Worm (Caenorhabditis elegans) whole organism, early embryonic: ENCODE measurements around the gene best-18.

ENCODE experiments used
- B0310.2 ChIP-seq: sonication (generic microtip); optimal IDR thresholded peaks from 2 replicates; lab custom pipeline; 2016; ENCODE audit warnings: mild to moderate bottlenecking, missing genetic modification characterization, missing compliant biosample characterization
- F13C5.2 ChIP-seq: sonication (generic microtip); optimal IDR thresholded peaks from 2 replicates; lab custom pipeline; 2017; ENCODE audit warnings: mild to moderate bottlenecking, missing genetic modification characterization, inconsistent platforms, missing compliant biosample characterization
- aly-1 ChIP-seq: sonication (generic microtip); optimal IDR thresholded peaks from 2 replicates; lab custom pipeline; 2016; ENCODE audit warnings: missing genetic modification characterization, missing compliant biosample characterization
- ama-1 ChIP-seq: fragments of 150-350 bp; optimal IDR thresholded peaks from 2 replicates; lab custom pipeline; 2014
- ceh-13 ChIP-seq: fragments of 200-800 bp; sonication (Bioruptor generic); optimal IDR thresholded peaks from 2 replicates; lab custom pipeline; 2018; ENCODE audit warnings: mild to moderate bottlenecking, missing genetic modification characterization, missing compliant biosample characterization
- ceh-36 ChIP-seq: sonication (generic microtip); optimal IDR thresholded peaks from 2 replicates; lab custom pipeline; 2016; ENCODE audit warnings: missing genetic modification characterization, inconsistent platforms, missing compliant biosample characterization
- ets-7 ChIP-seq: sonication (generic microtip); optimal IDR thresholded peaks from 2 replicates; lab custom pipeline; 2016; ENCODE audit warnings: missing genotype, missing genetic modification characterization, missing compliant biosample characterization
- flt-1 ChIP-seq: fragments of 200-800 bp; sonication (Bioruptor generic); IDR thresholded peaks from 2 replicates; pipeline ENCODE4 v1.3.6; 2022; ENCODE audit warnings: missing genetic modification characterization, missing compliant biosample characterization
- hmbx-1 ChIP-seq: sonication (generic microtip); optimal IDR thresholded peaks from 2 replicates; lab custom pipeline; 2016; ENCODE audit warnings: mild to moderate bottlenecking, missing genetic modification characterization, missing compliant biosample characterization
- hmg-4 ChIP-seq: fragments of 200-800 bp; sonication (Bioruptor generic); optimal IDR thresholded peaks from 2 replicates; lab custom pipeline; 2018; ENCODE audit warnings: mild to moderate bottlenecking, missing genetic modification characterization, missing compliant biosample characterization
- hnd-1 ChIP-seq: sonication (generic microtip); optimal IDR thresholded peaks from 2 replicates; lab custom pipeline; 2016; ENCODE audit warnings: missing genetic modification characterization, missing compliant biosample characterization
- pes-1 ChIP-seq: fragments of 200-800 bp; sonication (Bioruptor generic); IDR thresholded peaks from 2 replicates; pipeline ENCODE4 v1.3.6; 2022; ENCODE audit warnings: missing genetic modification reagents, missing genetic modification characterization, missing compliant biosample characterization
- scrt-1 ChIP-seq: fragments of 200-800 bp; sonication (Bioruptor generic); IDR thresholded peaks from 2 replicates; pipeline ENCODE4 v1.3.6; 2022; ENCODE audit warnings: missing genetic modification characterization, missing compliant biosample characterization
- sea-1 ChIP-seq: fragments of 200-800 bp; sonication (Bioruptor generic); conservative IDR thresholded peaks from 2 replicates; pipeline ENCODE4 v1.3.6; 2022; ENCODE audit warnings: missing genetic modification characterization, missing compliant biosample characterization
- tbx-11 ChIP-seq: fragments of 200-800 bp; sonication (Bioruptor generic); IDR thresholded peaks from 2 replicates; pipeline ENCODE4 v1.3.6; 2022; ENCODE audit warnings: missing genetic modification characterization, missing compliant biosample characterization
- tbx-37 ChIP-seq: fragments of 200-800 bp; sonication (Bioruptor generic); conservative IDR thresholded peaks from 2 replicates; pipeline ENCODE4 v1.3.6; 2022; ENCODE audit warnings: missing genetic modification reagents, missing genetic modification characterization, missing compliant biosample characterization
- tra-4 ChIP-seq: sonication (generic microtip); optimal IDR thresholded peaks from 2 replicates; lab custom pipeline; 2017; ENCODE audit warnings: missing genetic modification characterization, missing compliant biosample characterization

The best-18 gene

DNA sequence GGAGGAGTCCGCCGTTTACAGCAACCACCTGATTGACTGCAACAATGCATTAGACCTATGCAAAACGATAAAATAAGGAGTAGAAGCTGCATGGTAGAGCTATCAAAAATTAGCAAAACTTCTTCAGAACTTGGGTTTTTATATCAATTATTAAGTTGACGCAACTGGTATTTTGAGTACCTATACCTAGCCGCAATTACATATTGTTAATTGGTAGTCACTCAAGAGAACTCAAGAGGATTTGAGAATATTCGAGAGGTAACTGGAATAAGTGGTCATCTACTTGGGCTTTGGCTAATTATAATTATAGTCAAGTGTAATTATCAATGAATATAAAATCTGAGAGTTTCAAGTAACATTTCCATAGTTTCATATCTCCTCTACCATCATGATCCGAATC, 11.0 kb upstream of the best-18 start, which contains the start of the genes T20G5.13 and T20G5.12:
T20G5.13 (minus strand) TSS at position 101 of the 400 bp plus-strand sequence.
T20G5.12 (plus strand) TSS at position 370 of the 400 bp plus-strand sequence.
- TF ChIP-seq pes-1 (GFP tag; lab: Robert Waterston, UW): no peak
- no peak for TF ChIP-seq tbx-37 (GFP tag; lab: Robert Waterston, UW)
- no peak for TF ChIP-seq ama-1 (lab: Kevin White, UChicago)
- TF ChIP-seq sea-1: no peak
- TF ChIP-seq ceh-13: no peak
- no peak for TF ChIP-seq ets-7 (tag; lab: Kevin White, UChicago)
- TF ChIP-seq flt-1 (GFP tag; lab: Robert Waterston, UW): no peak
- no peak for TF ChIP-seq hmbx-1 (tag; lab: Kevin White, UChicago)

DNA sequence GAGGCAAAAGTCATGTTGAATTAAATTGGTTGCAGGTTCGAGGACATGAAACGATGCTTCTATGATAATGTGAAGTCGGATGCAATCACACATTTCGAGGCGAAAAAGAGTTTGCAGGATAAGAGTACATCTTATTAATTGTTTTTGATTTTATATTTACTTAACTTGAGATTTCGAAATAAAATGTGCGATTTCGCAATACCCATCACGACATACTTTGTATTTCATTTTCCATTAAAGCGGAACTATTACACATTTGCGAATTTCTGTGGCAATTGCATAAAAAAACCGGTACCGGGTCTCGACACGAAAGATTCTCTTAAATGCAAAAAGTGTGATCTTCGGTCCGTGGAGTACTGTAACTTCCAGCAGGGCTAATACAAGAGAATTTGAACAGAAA, 9.8 kb upstream of the best-18 start:
- TF ChIP-seq ceh-36 (no peak), flt-1 (GFP tag; lab: Robert Waterston, UW) (no peak), ceh-13 (no peak)

DNA sequence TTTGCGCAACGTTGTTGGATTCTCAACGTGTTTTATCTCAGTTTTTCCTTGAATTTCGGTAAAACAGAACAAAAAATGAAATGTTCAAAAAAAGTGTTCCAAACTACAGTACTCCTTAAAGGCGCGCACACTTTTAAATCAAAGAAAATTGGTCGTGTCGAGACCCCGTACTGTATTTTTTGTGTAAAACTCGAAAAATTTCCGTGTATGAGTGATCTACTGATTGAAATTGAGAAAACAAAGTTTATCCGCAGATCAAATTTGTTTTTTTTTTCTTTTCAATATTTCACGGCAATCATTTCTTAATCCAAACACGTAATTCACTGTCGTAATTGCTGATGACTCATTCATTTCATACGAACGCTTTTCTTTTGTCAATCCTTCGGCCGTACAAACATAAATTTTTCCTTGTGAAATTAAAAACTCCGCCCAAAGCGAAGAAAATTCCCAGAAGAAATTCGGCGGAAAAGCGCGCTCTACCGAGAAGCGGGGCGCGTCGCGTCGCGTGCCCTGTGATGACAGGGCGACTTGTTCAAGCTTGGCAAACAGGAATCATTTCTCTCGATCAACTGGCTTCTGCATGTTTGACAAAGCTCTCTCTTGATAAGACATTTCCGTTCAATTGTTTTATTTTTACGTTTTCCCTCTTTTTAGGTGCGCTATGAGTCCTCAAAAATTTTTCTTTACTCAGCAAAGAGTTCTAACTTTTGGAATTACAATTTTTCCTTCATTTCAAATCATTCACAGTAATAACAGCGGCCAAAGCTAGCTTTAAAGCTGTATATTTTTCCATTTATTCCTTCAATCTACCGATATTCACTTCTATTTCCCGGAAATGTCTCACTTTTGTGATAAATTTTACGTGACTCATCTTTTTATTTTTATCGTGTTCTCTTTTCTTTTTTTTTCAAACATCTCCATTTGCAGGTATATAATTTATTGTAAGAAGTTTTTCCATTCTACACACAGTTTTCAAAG, 9.0 kb upstream of the best-18 start, which contains the start of gene chc-1:
chc-1 (plus strand) TSS at position 928 of the 978 bp plus-strand sequence.
- no peak for TF ChIP-seq ets-7 (tag; lab: Kevin White, UChicago)
- peak; percentile 1 for TF ChIP-seq hmg-4 (GFP tag; lab: Kevin White, UChicago)

DNA sequence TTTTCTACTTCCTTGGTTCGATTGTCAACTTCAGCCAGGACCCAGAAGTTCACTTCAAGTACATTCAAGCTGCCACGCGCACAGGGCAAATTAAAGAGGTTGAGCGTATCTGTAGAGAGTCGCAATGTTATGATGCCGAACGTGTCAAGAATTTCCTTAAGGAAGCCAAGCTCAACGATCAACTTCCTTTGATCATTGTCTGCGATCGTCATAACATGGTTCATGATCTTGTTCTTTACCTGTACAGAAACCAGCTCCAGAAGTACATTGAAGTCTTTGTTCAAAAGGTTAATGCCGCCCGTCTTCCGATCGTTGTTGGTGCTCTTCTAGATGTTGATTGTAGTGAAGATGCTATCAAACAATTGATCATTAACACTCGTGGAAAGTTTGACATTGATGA, 5.8 kb upstream of the best-18 start:
- no peak for TF ChIP-seq aly-1 (tag; lab: Kevin White, UChicago)
- no peak for TF ChIP-seq flt-1 (GFP tag; lab: Robert Waterston, UW)
- no peak for TF ChIP-seq tra-4 (tag; lab: Kevin White, UChicago)
- TF ChIP-seq scrt-1 (GFP tag; lab: Robert Waterston, UW): no peak
- no peak for TF ChIP-seq B0310.2 (tag; lab: Kevin White, UChicago)
- TF ChIP-seq hnd-1 (tag; lab: Kevin White, UChicago): no peak
- TF ChIP-seq tbx-37 (GFP tag; lab: Robert Waterston, UW): no peak
- TF ChIP-seq ets-7 (tag; lab: Kevin White, UChicago): no peak
- TF ChIP-seq sea-1: no peak
- no peak for TF ChIP-seq F13C5.2 (tag; lab: Kevin White, UChicago)
- no peak for TF ChIP-seq hmbx-1 (tag; lab: Kevin White, UChicago)
- no peak for TF ChIP-seq ceh-36
- TF ChIP-seq tbx-11 (GFP tag; lab: Robert Waterston, UW): no peak
- no peak for TF ChIP-seq hmg-4 (GFP tag; lab: Kevin White, UChicago)
- TF ChIP-seq ama-1 (lab: Kevin White, UChicago): no peak
- no peak for TF ChIP-seq pes-1 (GFP tag; lab: Robert Waterston, UW)
- no peak for TF ChIP-seq ceh-13

DNA sequence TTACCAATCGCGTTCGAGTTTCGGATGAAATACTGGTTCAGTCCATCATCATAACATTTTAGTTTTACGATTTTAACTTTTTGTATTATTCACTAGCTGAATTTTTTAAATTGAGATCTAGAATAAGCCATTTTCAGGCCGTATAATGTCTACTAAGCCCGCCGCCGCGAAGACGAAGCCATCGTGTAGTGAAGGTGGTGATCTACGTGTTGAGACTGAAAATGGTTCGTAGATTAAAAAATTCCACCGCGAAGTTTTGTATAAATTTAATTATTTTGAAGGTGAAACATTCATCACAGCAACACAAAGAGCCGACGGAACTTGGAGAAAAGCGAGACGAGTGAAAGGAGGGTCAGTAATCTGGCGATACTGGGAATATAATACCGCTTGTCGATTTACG, 2.5 kb upstream of the best-18 start, which contains the start of gene T20G5.9:
T20G5.9 (plus strand) TSS at position 138 of the 400 bp plus-strand sequence.
- TF ChIP-seq hnd-1 (tag; lab: Kevin White, UChicago) (no peak), ama-1 (lab: Kevin White, UChicago) (peak; percentile 62)

DNA sequence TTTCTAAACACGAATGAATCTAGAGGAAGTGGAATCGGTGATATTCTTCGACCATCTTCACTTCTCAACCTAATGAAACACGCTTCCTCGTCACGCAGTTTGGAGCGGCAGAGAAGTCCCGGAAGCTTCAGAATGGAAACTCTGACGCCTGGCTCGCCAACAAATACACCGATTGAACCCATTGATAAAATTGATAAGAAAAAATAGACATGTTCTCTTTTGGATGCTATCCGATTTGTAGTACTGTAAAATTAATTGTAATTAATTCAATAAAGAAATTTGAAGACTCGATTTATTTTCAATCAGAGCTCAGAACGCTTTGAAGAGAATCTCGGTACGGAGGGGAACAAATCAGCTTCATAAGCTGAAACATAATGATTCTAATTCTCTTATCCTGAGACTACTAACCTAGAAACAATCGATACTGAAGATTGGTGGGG, 2.4 kb downstream of the best-18 start:
- TF ChIP-seq ama-1 (lab: Kevin White, UChicago) (peak; percentile 20), B0310.2 (tag; lab: Kevin White, UChicago) (no peak), hmg-4 (GFP tag; lab: Kevin White, UChicago) (no peak)

DNA sequence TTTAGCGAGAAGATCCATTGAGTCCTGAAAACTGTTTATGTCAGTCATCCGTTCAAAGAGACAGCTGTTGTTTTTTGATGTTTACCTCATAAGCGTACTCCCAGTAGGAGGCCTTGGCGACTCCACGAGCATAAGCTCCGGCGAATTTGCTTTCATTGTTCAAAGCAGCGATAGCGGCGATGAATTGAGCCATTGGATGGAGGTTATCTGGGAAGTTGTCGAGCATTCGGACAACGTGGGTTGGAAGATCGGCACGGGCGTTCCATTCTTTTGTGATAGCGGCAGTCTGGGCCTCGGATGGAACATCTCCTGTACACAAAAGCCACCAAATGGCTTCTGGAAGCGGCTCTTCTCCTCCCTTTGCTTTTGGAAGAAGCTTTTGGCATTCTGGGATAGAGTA, 3.7 kb downstream of the best-18 start:
- TF ChIP-seq pes-1 (GFP tag; lab: Robert Waterston, UW): no peak
- no peak for TF ChIP-seq aly-1 (tag; lab: Kevin White, UChicago)
- no peak for TF ChIP-seq tbx-37 (GFP tag; lab: Robert Waterston, UW)
- TF ChIP-seq ceh-36: no peak
- TF ChIP-seq hmg-4 (GFP tag; lab: Kevin White, UChicago): no peak
- no peak for TF ChIP-seq ama-1 (lab: Kevin White, UChicago)
- no peak for TF ChIP-seq ets-7 (tag; lab: Kevin White, UChicago)
- TF ChIP-seq hmbx-1 (tag; lab: Kevin White, UChicago): no peak
- no peak for TF ChIP-seq sea-1
- no peak for TF ChIP-seq flt-1 (GFP tag; lab: Robert Waterston, UW)
- TF ChIP-seq B0310.2 (tag; lab: Kevin White, UChicago): no peak
- no peak for TF ChIP-seq F13C5.2 (tag; lab: Kevin White, UChicago)
- no peak for TF ChIP-seq scrt-1 (GFP tag; lab: Robert Waterston, UW)
- no peak for TF ChIP-seq ceh-13
- TF ChIP-seq hnd-1 (tag; lab: Kevin White, UChicago): no peak
- no peak for TF ChIP-seq tbx-11 (GFP tag; lab: Robert Waterston, UW)
